Worm (Caenorhabditis elegans) whole organism, L4/young adult: ENCODE measurements around the gene F38B2.6.

ENCODE experiments used
- W03F9.2 ChIP-seq: fragments of 150-350 bp; optimal IDR thresholded peaks from 2 replicates; lab custom pipeline; 2014; ENCODE audit warnings: missing biosample characterization, missing genetic modification characterization
- dao-5 ChIP-seq: sonication (generic microtip); optimal IDR thresholded peaks from 2 replicates; lab custom pipeline; 2016; ENCODE audit warnings: missing genotype, missing genetic modification characterization, moderate library complexity, missing compliant biosample characterization
- him-1 ChIP-seq: sonication (generic microtip); optimal IDR thresholded peaks from 2 replicates; lab custom pipeline; 2016; ENCODE audit warnings: missing genotype, missing genetic modification reagents, missing genetic modification characterization, missing compliant biosample characterization

- no peak for TF ChIP-seq W03F9.2
- no peak for TF ChIP-seq him-1
- no peak for TF ChIP-seq dao-5 (tag; lab: Kevin White, UChicago)
These were observed 9.5 kb upstream of the F38B2.6 start for ce11 chrX:11290528-11290927.
